Fruit fly (Drosophila melanogaster) whole organism, embryonic: ENCODE measurements around the gene Rpn12.

Experiments
- Ada2b ChIP-seq: fragments of 200-800 bp; sonication (Bioruptor generic); IDR thresholded peaks from 2 replicates; pipeline ENCODE4 v1.3.6; 2022; ENCODE audit warnings: missing biosample characterization, missing genetic modification characterization
- Adf1 ChIP-seq: fragments of 200-800 bp; sonication (Bioruptor generic); IDR thresholded peaks from 2 replicates; pipeline ENCODE4 v1.3.6; 2022; ENCODE audit warnings: missing biosample characterization, missing genetic modification characterization
- Atf-2 ChIP-seq: fragments of 200-800 bp; sonication (Bioruptor generic); optimal IDR thresholded peaks from 2 replicates; lab custom pipeline; 2016; ENCODE audit warnings: missing biosample characterization, missing genetic modification characterization
- Atf6 ChIP-seq: fragments of 200-800 bp; sonication (Bioruptor generic); IDR thresholded peaks from 2 replicates; pipeline ENCODE4 v1.3.6; 2022; ENCODE audit warnings: missing biosample characterization, missing genetic modification characterization
- CG10147 ChIP-seq: fragments of 200-800 bp; sonication (Bioruptor generic); optimal IDR thresholded peaks from 2 replicates; lab custom pipeline; 2019; ENCODE audit warnings: missing biosample characterization, mild to moderate bottlenecking, missing genetic modification characterization, moderate library complexity
- CG10209 ChIP-seq: fragments of 200-800 bp; sonication (Bioruptor generic); optimal IDR thresholded peaks from 3 replicates; lab custom pipeline; 2017; ENCODE audit warnings: missing biosample characterization, mild to moderate bottlenecking, missing genetic modification characterization, missing genetic modification reagents
- CG11398 ChIP-seq: fragments of 200-800 bp; sonication (Bioruptor generic); optimal IDR thresholded peaks from 2 replicates; lab custom pipeline; 2016; ENCODE audit warnings: missing biosample characterization, missing genetic modification characterization
- CG12391 ChIP-seq: fragments of 200-800 bp; sonication (Bioruptor generic); optimal IDR thresholded peaks from 3 replicates; lab custom pipeline; 2018; ENCODE audit warnings: missing biosample characterization, mild to moderate bottlenecking, missing genetic modification characterization, moderate library complexity
- CG16813 ChIP-seq: fragments of 200-800 bp; sonication (Bioruptor generic); IDR thresholded peaks from 3 replicates; pipeline ENCODE4 v1.3.6; 2022; ENCODE audit warnings: missing biosample characterization, missing genetic modification characterization; ENCODE audit not compliant: partially characterized antibody
- CG16863 ChIP-seq: fragments of 200-800 bp; sonication (Bioruptor generic); optimal IDR thresholded peaks from 3 replicates; lab custom pipeline; 2016; ENCODE audit warnings: missing biosample characterization, missing genetic modification characterization
- CG17829 ChIP-seq: fragments of 200-800 bp; optimal IDR thresholded peaks from 2 replicates; lab custom pipeline; 2019; ENCODE audit warnings: missing biosample characterization, mild to moderate bottlenecking, missing genetic modification characterization, moderate library complexity
- CG31365 ChIP-seq: fragments of 200-800 bp; sonication (Bioruptor generic); optimal IDR thresholded peaks from 2 replicates; lab custom pipeline; 2018; ENCODE audit warnings: missing biosample characterization, mild to moderate bottlenecking, missing genetic modification characterization
- CG3838 ChIP-seq: fragments of 200-800 bp; sonication (Bioruptor generic); optimal IDR thresholded peaks from 3 replicates; lab custom pipeline; 2016; ENCODE audit warnings: missing biosample characterization, missing genetic modification characterization
- CG4404 ChIP-seq: fragments of 200-800 bp; sonication (Bioruptor generic); IDR thresholded peaks from 2 replicates; pipeline ENCODE4 v1.3.6; 2022; ENCODE audit warnings: missing biosample characterization, missing genetic modification characterization
- CG4707 ChIP-seq: fragments of 200-800 bp; sonication (Bioruptor generic); optimal IDR thresholded peaks from 2 replicates; lab custom pipeline; 2018; ENCODE audit warnings: missing biosample characterization, mild to moderate bottlenecking, missing genetic modification characterization, moderate library complexity
- CG6654 ChIP-seq: fragments of 200-800 bp; sonication (Bioruptor generic); optimal IDR thresholded peaks from 2 replicates; lab custom pipeline; 2017; ENCODE audit warnings: missing biosample characterization, mild to moderate bottlenecking, missing genetic modification characterization
- CG9797 ChIP-seq: fragments of 200-800 bp; sonication (Bioruptor generic); optimal IDR thresholded peaks from 3 replicates; lab custom pipeline; 2018; ENCODE audit warnings: missing biosample characterization, mild to moderate bottlenecking, missing genetic modification characterization
- Camta ChIP-seq: fragments of 200-800 bp; sonication (Bioruptor generic); optimal IDR thresholded peaks from 2 replicates; lab custom pipeline; 2016; ENCODE audit warnings: missing biosample characterization, missing genetic modification characterization
- Doc3 ChIP-seq: fragments of 200-800 bp; sonication (Bioruptor generic); IDR thresholded peaks from 3 replicates; pipeline ENCODE4 v1.3.6; 2022; ENCODE audit warnings: missing biosample characterization, missing genetic modification characterization; ENCODE audit not compliant: partially characterized antibody
- Dref ChIP-seq: fragments of 200-800 bp; sonication (Bioruptor generic); IDR thresholded peaks from 2 replicates; pipeline ENCODE4 v1.3.6; 2022; ENCODE audit warnings: missing biosample characterization, missing genetic modification characterization
- HmgZ ChIP-seq: fragments of 200-800 bp; sonication (Bioruptor generic); optimal IDR thresholded peaks from 2 replicates; lab custom pipeline; 2018; ENCODE audit warnings: missing biosample characterization, mild to moderate bottlenecking, missing genetic modification characterization
- Hmr ChIP-seq: fragments of 200-800 bp; sonication (Bioruptor generic); optimal IDR thresholded peaks from 3 replicates; lab custom pipeline; 2017; ENCODE audit warnings: mild to moderate bottlenecking, missing biosample characterization, missing genetic modification reagents, missing genetic modification characterization
- Mrtf ChIP-seq: fragments of 200-800 bp; sonication (Bioruptor generic); IDR thresholded peaks from 3 replicates; pipeline ENCODE4 v1.3.6; 2022; ENCODE audit warnings: missing biosample characterization, missing genetic modification characterization
- NFAT ChIP-seq: fragments of 200-800 bp; sonication (Bioruptor generic); IDR thresholded peaks from 2 replicates; pipeline ENCODE4 v1.3.6; 2022; ENCODE audit warnings: missing biosample characterization, missing genetic modification characterization
- Neu2 ChIP-seq: fragments of 200-800 bp; sonication (Bioruptor generic); optimal IDR thresholded peaks from 3 replicates; lab custom pipeline; 2016; ENCODE audit warnings: missing biosample characterization, missing genetic modification characterization, borderline replicate concordance
- Ptx1 ChIP-seq: fragments of 200-800 bp; sonication (Bioruptor generic); IDR thresholded peaks from 2 replicates; pipeline ENCODE4 v1.3.6; 2022; ENCODE audit warnings: missing biosample characterization, missing genetic modification characterization
- Side ChIP-seq: fragments of 200-800 bp; sonication (Bioruptor generic); optimal IDR thresholded peaks from 2 replicates; lab custom pipeline; 2016; ENCODE audit warnings: missing biosample characterization, missing genetic modification characterization
- az2 ChIP-seq: fragments of 200-800 bp; sonication (Bioruptor generic); optimal IDR thresholded peaks from 3 replicates; lab custom pipeline; 2016; ENCODE audit warnings: missing biosample characterization, missing genetic modification characterization
- cad ChIP-seq: fragments of >200 bp; optimal IDR thresholded peaks from 2 replicates; lab custom pipeline; 2017; ENCODE audit warnings: missing biosample characterization, missing genetic modification characterization
- chm ChIP-seq: fragments of 200-800 bp; sonication (Bioruptor generic); IDR thresholded peaks from 2 replicates; pipeline ENCODE4 v1.3.6; 2022; ENCODE audit warnings: missing biosample characterization, missing genetic modification characterization
- croc ChIP-seq: fragments of 200-800 bp; sonication (Bioruptor generic); conservative IDR thresholded peaks from 3 replicates; pipeline ENCODE4 v1.3.6; 2022; ENCODE audit warnings: missing biosample characterization, missing genetic modification characterization
- eve ChIP-seq, 2 experiments: fragments of >200 bp; optimal IDR thresholded peaks; 2 replicates each; lab custom pipeline; 2017; ENCODE audit warnings: missing biosample characterization in 2 of 2, missing genetic modification characterization in 2 of 2
- ewg ChIP-seq: fragments of 200-800 bp; sonication (Bioruptor generic); optimal IDR thresholded peaks from 3 replicates; lab custom pipeline; 2017; ENCODE audit warnings: mild to moderate bottlenecking, missing biosample characterization, missing genetic modification reagents, missing genetic modification characterization
- fru ChIP-seq: fragments of >200 bp; optimal IDR thresholded peaks from 2 replicates; lab custom pipeline; 2017
- grau ChIP-seq: fragments of 200-800 bp; optimal IDR thresholded peaks from 3 replicates; lab custom pipeline; 2019; ENCODE audit warnings: missing biosample characterization, mild to moderate bottlenecking, missing genetic modification characterization, moderate library complexity
- gsb-n ChIP-seq: fragments of 200-800 bp; sonication (Bioruptor generic); optimal IDR thresholded peaks from 3 replicates; lab custom pipeline; 2018; ENCODE audit warnings: missing biosample characterization, mild to moderate bottlenecking, missing genetic modification characterization
- insv ChIP-seq, 2 experiments: fragments of 200-800 bp; sonication (Bioruptor generic); optimal IDR thresholded peaks; 3 replicates each; lab custom pipeline; 2016 to 2018; ENCODE audit warnings: missing biosample characterization in 2 of 2, missing genetic modification characterization in 2 of 2
- kah ChIP-seq: fragments of 200-800 bp; sonication (Bioruptor generic); optimal IDR thresholded peaks from 2 replicates; lab custom pipeline; 2018; ENCODE audit warnings: missing biosample characterization, mild to moderate bottlenecking, missing genetic modification characterization
- mirr ChIP-seq: fragments of 200-800 bp; sonication (Bioruptor generic); optimal IDR thresholded peaks from 3 replicates; lab custom pipeline; 2018; ENCODE audit warnings: missing biosample characterization, mild to moderate bottlenecking, missing genetic modification characterization
- nom ChIP-seq: fragments of 200-800 bp; sonication (Bioruptor generic); optimal IDR thresholded peaks from 2 replicates; lab custom pipeline; 2017; ENCODE audit warnings: missing biosample characterization, missing genetic modification characterization, mild to moderate bottlenecking, moderate library complexity, missing genetic modification reagents
- odd ChIP-seq: fragments of 200-800 bp; sonication (Bioruptor generic); optimal IDR thresholded peaks from 2 replicates; lab custom pipeline; 2017; ENCODE audit warnings: missing biosample characterization, mild to moderate bottlenecking, missing genetic modification characterization
- phol ChIP-seq: fragments of 200-800 bp; sonication (Bioruptor generic); optimal IDR thresholded peaks from 3 replicates; lab custom pipeline; 2018; ENCODE audit warnings: missing biosample characterization, mild to moderate bottlenecking, missing genetic modification characterization, moderate library complexity
- pita ChIP-seq: fragments of 200-800 bp; sonication (Bioruptor generic); optimal IDR thresholded peaks from 2 replicates; lab custom pipeline; 2017; ENCODE audit warnings: missing biosample characterization, mild to moderate bottlenecking, missing genetic modification characterization
- pnt ChIP-seq: fragments of 200-800 bp; sonication (Bioruptor generic); optimal IDR thresholded peaks from 3 replicates; lab custom pipeline; 2016; ENCODE audit warnings: missing biosample characterization, missing genetic modification characterization
- seq ChIP-seq: fragments of 200-800 bp; sonication (Bioruptor generic); IDR thresholded peaks from 2 replicates; pipeline ENCODE4 v1.3.6; 2022; ENCODE audit warnings: missing biosample characterization, missing genetic modification characterization
- so ChIP-seq: fragments of 200-800 bp; sonication (Bioruptor generic); IDR thresholded peaks from 3 replicates; pipeline ENCODE4 v1.3.6; 2022; ENCODE audit warnings: missing biosample characterization, missing genetic modification characterization
- stc ChIP-seq: fragments of 200-800 bp; sonication (Bioruptor generic); IDR thresholded peaks from 2 replicates; pipeline ENCODE4 v1.3.6; 2022; ENCODE audit warnings: missing biosample characterization, missing genetic modification characterization
- stwl ChIP-seq: fragments of 200-800 bp; sonication (Bioruptor generic); optimal IDR thresholded peaks from 3 replicates; lab custom pipeline; 2018; ENCODE audit warnings: missing biosample characterization, mild to moderate bottlenecking, missing genetic modification characterization, moderate library complexity
- trem ChIP-seq: fragments of 200-800 bp; optimal IDR thresholded peaks from 3 replicates; lab custom pipeline; 2019; ENCODE audit warnings: missing biosample characterization, mild to moderate bottlenecking, missing genetic modification characterization, moderate library complexity
- wdn ChIP-seq: fragments of 200-800 bp; sonication (Bioruptor generic); IDR thresholded peaks from 2 replicates; pipeline ENCODE4 v1.3.6; 2022; ENCODE audit warnings: missing biosample characterization, missing genetic modification characterization
- z ChIP-seq: fragments of 200-800 bp; sonication (Bioruptor generic); IDR thresholded peaks from 3 replicates; pipeline ENCODE4 v1.3.6; 2022; ENCODE audit warnings: missing biosample characterization, missing genetic modification characterization

Rpn12 gene

DNA sequence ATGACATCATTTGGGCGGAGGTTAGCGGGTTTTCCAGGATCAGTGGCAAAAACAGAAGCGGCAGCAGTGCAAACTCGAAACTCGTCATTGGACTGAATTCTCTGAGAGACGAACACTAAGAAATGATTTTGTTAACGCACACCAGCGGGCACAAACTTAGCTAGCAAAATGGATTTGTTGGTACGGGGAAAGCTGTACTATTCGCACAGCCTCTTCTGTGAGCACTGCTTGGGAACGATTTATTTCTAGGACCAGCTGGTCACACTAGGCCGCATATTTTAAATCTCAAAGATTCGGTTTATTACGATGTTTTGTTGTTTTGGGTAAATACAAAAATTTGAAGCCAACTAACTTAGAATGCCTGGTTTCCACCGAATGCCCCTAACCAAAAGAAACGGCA lies 26.3 kb downstream of the Rpn12 start, which contains the start of gene CG4098 (continued):
- TF ChIP-seq nom (GFP tag; lab: Kevin White, UChicago) (peak; percentile 59), CG16813 (no peak; the same call in 2 of the 3 replicates), phol (peak; percentile 25), Neu2 (GFP tag; lab: Kevin White, UChicago) (no peak), Dref (GFP tag; lab: Robert Waterston, UW) (peak; percentile 53), croc (GFP tag; lab: Robert Waterston, UW) (no peak), CG12391 (tag; lab: Kevin White, UChicago) (peak; percentile 53), NFAT (GFP tag; lab: Robert Waterston, UW) (peak; percentile 78), z (GFP tag; lab: Robert Waterston, UW) (no peak), grau (tag; lab: Kevin White, UChicago) (peak; percentile 59), fru (lab: Kevin White, UChicago) (no peak), mirr (peak; percentile 55), Camta (GFP tag; lab: Kevin White, UChicago) (peak; percentile 48), trem (tag; lab: Kevin White, UChicago) (no peak), Hmr (GFP tag; lab: Kevin White, UChicago) (peak; percentile 52), CG11398 (GFP tag; lab: Kevin White, UChicago) (no peak), CG9797 (peak; percentile 52), Ada2b (GFP tag; lab: Robert Waterston, UW) (peak; percentile 64; the same call in 1 of the 2 replicates), CG31365 (tag; lab: Kevin White, UChicago) (peak; percentile 67), ewg (GFP tag; lab: Kevin White, UChicago) (no peak), CG4404 (GFP tag; lab: Robert Waterston, UW) (no peak), stc (GFP tag; lab: Robert Waterston, UW) (peak; percentile 38; the same call in 1 of the 2 replicates), CG4707 (no peak), CG10147 (peak; percentile 13), Doc3 (0 out of 3 replicates have a peak, but pooled peaks have one; percentile 10), odd (GFP tag; lab: Kevin White, UChicago) (no peak), HmgZ (tag; lab: Kevin White, UChicago) (peak; percentile 79), wdn (GFP tag; lab: Robert Waterston, UW) (peak; percentile 66), seq (GFP tag; lab: Robert Waterston, UW) (no peak; the same call in 1 of the 2 replicates), eve (GFP tag; optimal IDR thresholded peaks at IDR 0.05; lab: Kevin White, UChicago) (no peak), insv (GFP tag; optimal IDR thresholded peaks at IDR 0.05; lab: Kevin White, UChicago) (no peak), Atf6 (GFP tag; lab: Robert Waterston, UW) (peak; percentile 67), chm (GFP tag; lab: Robert Waterston, UW) (peak; percentile 62), CG17829 (tag; lab: Kevin White, UChicago) (peak; percentile 45), cad (GFP tag; lab: Kevin White, UChicago) (no peak), CG3838 (no peak), gsb-n (tag; lab: Kevin White, UChicago) (no peak), so (GFP tag; lab: Robert Waterston, UW) (0 out of 3 replicates have a peak, but pooled peaks have one; percentile 11), kah (GFP tag; lab: Kevin White, UChicago) (no peak), az2 (peak; percentile 61), pita (GFP tag; lab: Kevin White, UChicago) (no peak), Atf-2 (GFP tag; lab: Kevin White, UChicago) (peak; percentile 13), CG6654 (GFP tag; lab: Kevin White, UChicago) (no peak), Adf1 (GFP tag; lab: Robert Waterston, UW) (peak; percentile 27; the same call in 1 of the 2 replicates), Mrtf (GFP tag; lab: Robert Waterston, UW) (peak; percentile 58; the same call in 1 of the 3 replicates), CG10209 (GFP tag; lab: Kevin White, UChicago) (peak; percentile 38), stwl (tag; lab: Kevin White, UChicago) (peak; percentile 7), Side (GFP tag; lab: Kevin White, UChicago) (peak; percentile 12), CG16863 (peak; percentile 35), Ptx1 (GFP tag; lab: Robert Waterston, UW) (peak; percentile 79), pnt (GFP tag; lab: Kevin White, UChicago) (peak; percentile 35)
